Fruit fly (Drosophila melanogaster) whole organism, embryonic: Measurements from ENCODE around the gene alphaTub84B.

Experiments
- BtbVII ChIP-seq: fragments of 200-800 bp; sonication (Bioruptor generic); optimal IDR thresholded peaks from 3 replicates; lab custom pipeline; 2017; ENCODE audit warnings: missing biosample characterization, mild to moderate bottlenecking, missing genetic modification characterization
- CG10147 ChIP-seq: fragments of 200-800 bp; sonication (Bioruptor generic); optimal IDR thresholded peaks from 2 replicates; lab custom pipeline; 2019; ENCODE audit warnings: missing biosample characterization, mild to moderate bottlenecking, missing genetic modification characterization, moderate library complexity
- CG10274 ChIP-seq: fragments of 200-800 bp; sonication (Bioruptor generic); optimal IDR thresholded peaks from 3 replicates; lab custom pipeline; 2017; ENCODE audit warnings: missing biosample characterization, mild to moderate bottlenecking, missing genetic modification characterization
- CG11504 ChIP-seq: fragments of 200-800 bp; sonication (Bioruptor generic); optimal IDR thresholded peaks from 3 replicates; lab custom pipeline; 2019; ENCODE audit warnings: missing biosample characterization, mild to moderate bottlenecking, missing genetic modification characterization, moderate library complexity
- CG11560 ChIP-seq: fragments of 200-800 bp; sonication (Bioruptor generic); IDR thresholded peaks from 3 replicates; pipeline ENCODE4 v1.3.6; 2022; ENCODE audit warnings: missing biosample characterization, missing genetic modification characterization
- CG11723 ChIP-seq: fragments of 200-800 bp; sonication (Bioruptor generic); optimal IDR thresholded peaks from 2 replicates; lab custom pipeline; 2017; ENCODE audit warnings: missing biosample characterization, mild to moderate bottlenecking, missing genetic modification characterization
- CG1233 ChIP-seq: fragments of 200-800 bp; sonication (Bioruptor generic); optimal IDR thresholded peaks from 4 replicates; lab custom pipeline; 2018; ENCODE audit warnings: missing biosample characterization, mild to moderate bottlenecking, missing genetic modification characterization
- CG15696 ChIP-seq: fragments of 200-800 bp; sonication (Bioruptor generic); optimal IDR thresholded peaks from 2 replicates; lab custom pipeline; 2019; ENCODE audit warnings: missing biosample characterization, mild to moderate bottlenecking, missing genetic modification characterization, moderate library complexity
- CG16813 ChIP-seq: fragments of 200-800 bp; sonication (Bioruptor generic); IDR thresholded peaks from 3 replicates; pipeline ENCODE4 v1.3.6; 2022; ENCODE audit warnings: missing biosample characterization, missing genetic modification characterization; ENCODE audit not compliant: partially characterized antibody
- CG17568 ChIP-seq: fragments of 200-800 bp; sonication (Bioruptor generic); optimal IDR thresholded peaks from 2 replicates; lab custom pipeline; 2018; ENCODE audit warnings: missing biosample characterization, mild to moderate bottlenecking, missing genetic modification characterization, moderate library complexity
- CG18011 ChIP-seq: fragments of 200-800 bp; sonication (Bioruptor generic); optimal IDR thresholded peaks from 2 replicates; lab custom pipeline; 2017; ENCODE audit warnings: missing biosample characterization, missing genetic modification characterization, mild to moderate bottlenecking, moderate library complexity, missing genotype
- CG18476 ChIP-seq: fragments of 200-800 bp; sonication (Bioruptor generic); optimal IDR thresholded peaks from 2 replicates; lab custom pipeline; 2016; ENCODE audit warnings: missing biosample characterization, mild to moderate bottlenecking, missing genetic modification characterization
- CG34224 ChIP-seq: fragments of 200-800 bp; sonication (Bioruptor generic); IDR thresholded peaks from 3 replicates; pipeline ENCODE4 v1.3.6; 2022; ENCODE audit warnings: missing biosample characterization, missing genetic modification characterization; ENCODE audit not compliant: partially characterized antibody
- CG3726 ChIP-seq: fragments of 200-800 bp; sonication (Bioruptor generic); IDR thresholded peaks from 3 replicates; pipeline ENCODE4, ENCODE4 v1.3.6; 2022; ENCODE audit warnings: missing biosample characterization, missing genetic modification characterization
- CG43689 ChIP-seq: fragments of 200-800 bp; sonication (Bioruptor generic); IDR thresholded peaks from 2 replicates; pipeline ENCODE4 v1.3.6; 2022; ENCODE audit warnings: missing biosample characterization, missing genetic modification characterization
- CG4617 ChIP-seq: fragments of 200-800 bp; sonication (Bioruptor generic); optimal IDR thresholded peaks from 3 replicates; lab custom pipeline; 2016; ENCODE audit warnings: missing biosample characterization, missing genetic modification characterization, borderline replicate concordance
- CG4854 ChIP-seq: fragments of 200-800 bp; sonication (Bioruptor generic); optimal IDR thresholded peaks from 2 replicates; lab custom pipeline; 2016; ENCODE audit warnings: missing biosample characterization, missing genetic modification characterization, inconsistent platforms
- CG7786 ChIP-seq: fragments of 200-800 bp; sonication (Bioruptor generic); optimal IDR thresholded peaks from 2 replicates; lab custom pipeline; 2016; ENCODE audit warnings: missing biosample characterization, missing genetic modification characterization
- CG7963 ChIP-seq: fragments of 200-800 bp; sonication (Bioruptor generic); IDR thresholded peaks from 3 replicates; pipeline ENCODE4 v1.3.6; 2022; ENCODE audit warnings: missing biosample characterization, missing genetic modification characterization; ENCODE audit not compliant: partially characterized antibody
- CG9437 ChIP-seq: fragments of 200-800 bp; sonication (Bioruptor generic); optimal IDR thresholded peaks from 2 replicates; lab custom pipeline; 2018; ENCODE audit warnings: missing biosample characterization, mild to moderate bottlenecking, missing genetic modification characterization
- CG9817 ChIP-seq: fragments of 200-800 bp; sonication (Bioruptor generic); optimal IDR thresholded peaks from 2 replicates; lab custom pipeline; 2018; ENCODE audit warnings: missing biosample characterization, mild to moderate bottlenecking, missing genetic modification characterization, moderate library complexity
- E2f1 ChIP-seq: fragments of 200-800 bp; sonication (Bioruptor generic); IDR thresholded peaks from 2 replicates; pipeline ENCODE4 v1.3.6; 2022; ENCODE audit warnings: missing biosample characterization, missing genetic modification characterization
- Elba2 ChIP-seq: fragments of 200-800 bp; sonication (Bioruptor generic); optimal IDR thresholded peaks from 3 replicates; lab custom pipeline; 2016; ENCODE audit warnings: missing biosample characterization, missing genetic modification characterization
- Gsc ChIP-seq: fragments of 200-800 bp; sonication (Bioruptor generic); IDR thresholded peaks from 2 replicates; pipeline ENCODE4 v1.3.6; 2022; ENCODE audit warnings: missing biosample characterization, missing genetic modification characterization
- HLH3B ChIP-seq: fragments of 200-800 bp; sonication (Bioruptor generic); IDR thresholded peaks from 2 replicates; pipeline ENCODE4 v1.3.6; 2022; ENCODE audit warnings: missing biosample characterization, missing genetic modification characterization
- Hr39 ChIP-seq: fragments of >200 bp; optimal IDR thresholded peaks from 2 replicates; lab custom pipeline; 2017
- Lpt ChIP-seq: fragments of >200 bp; optimal IDR thresholded peaks from 2 replicates; lab custom pipeline; 2018; ENCODE audit warnings: missing biosample characterization, missing genetic modification characterization
- MTF-1 ChIP-seq: fragments of 200-800 bp; sonication (Bioruptor generic); optimal IDR thresholded peaks from 2 replicates; lab custom pipeline; 2018; ENCODE audit warnings: missing biosample characterization, mild to moderate bottlenecking, missing genetic modification characterization, borderline replicate concordance
- Max ChIP-seq: fragments of 200-800 bp; sonication (Bioruptor generic); optimal IDR thresholded peaks from 2 replicates; lab custom pipeline; 2016; ENCODE audit warnings: missing biosample characterization, mild to moderate bottlenecking, missing genetic modification characterization
- Meics ChIP-seq: fragments of 200-800 bp; sonication (Bioruptor generic); optimal IDR thresholded peaks from 2 replicates; lab custom pipeline; 2017; ENCODE audit warnings: missing biosample characterization, mild to moderate bottlenecking, missing genetic modification characterization
- NC2β ChIP-seq: fragments of 200-800 bp; sonication (Bioruptor generic); optimal IDR thresholded peaks from 2 replicates; lab custom pipeline; 2016; ENCODE audit warnings: missing biosample characterization, missing genetic modification characterization
- Nf-YA ChIP-seq: fragments of 200-800 bp; sonication (Bioruptor generic); IDR thresholded peaks from 2 replicates; pipeline ENCODE4 v1.3.6; 2022; ENCODE audit warnings: missing biosample characterization, missing genetic modification characterization
- Optix ChIP-seq: fragments of 200-800 bp; sonication (Bioruptor generic); IDR thresholded peaks from 3 replicates; pipeline ENCODE4 v1.3.6; 2022; ENCODE audit warnings: missing biosample characterization, missing genetic modification characterization
- Ptx1 ChIP-seq: fragments of 200-800 bp; sonication (Bioruptor generic); IDR thresholded peaks from 2 replicates; pipeline ENCODE4 v1.3.6; 2022; ENCODE audit warnings: missing biosample characterization, missing genetic modification characterization
- bab2 ChIP-seq: fragments of 200-800 bp; sonication (Bioruptor generic); optimal IDR thresholded peaks from 2 replicates; lab custom pipeline; 2016; ENCODE audit warnings: missing biosample characterization, missing genetic modification characterization
- chinmo ChIP-seq: fragments of 200-800 bp; sonication (Bioruptor generic); IDR thresholded peaks from 4 replicates; pipeline ENCODE4 v1.3.6; 2022; ENCODE audit warnings: missing biosample characterization, missing genetic modification characterization; ENCODE audit not compliant: partially characterized antibody
- da ChIP-seq: fragments of 200-800 bp; sonication (Bioruptor generic); optimal IDR thresholded peaks from 2 replicates; lab custom pipeline; 2016; ENCODE audit warnings: missing biosample characterization, missing genetic modification characterization
- dpn ChIP-seq, 2 experiments: fragments of 200-800 bp; sonication (Bioruptor generic); optimal IDR thresholded peaks; 3 replicates each; lab custom pipeline; 2016; ENCODE audit warnings: missing biosample characterization in 2 of 2, missing genetic modification characterization in 2 of 2
- gro ChIP-seq: fragments of 200-800 bp; sonication (Bioruptor generic); optimal IDR thresholded peaks from 2 replicates; lab custom pipeline; 2016; ENCODE audit warnings: missing biosample characterization, missing genetic modification characterization
- hth ChIP-seq: fragments of >200 bp; optimal IDR thresholded peaks from 2 replicates; lab custom pipeline; 2017; ENCODE audit warnings: inconsistent platforms
- jing ChIP-seq: fragments of 200-800 bp; sonication (Bioruptor generic); optimal IDR thresholded peaks from 2 replicates; lab custom pipeline; 2018; ENCODE audit warnings: missing biosample characterization, mild to moderate bottlenecking, missing genetic modification characterization
- mirr ChIP-seq: fragments of 200-800 bp; sonication (Bioruptor generic); optimal IDR thresholded peaks from 3 replicates; lab custom pipeline; 2018; ENCODE audit warnings: missing biosample characterization, mild to moderate bottlenecking, missing genetic modification characterization
- nau ChIP-seq: fragments of 200-800 bp; sonication (Bioruptor generic); optimal IDR thresholded peaks from 3 replicates; lab custom pipeline; 2017; ENCODE audit warnings: missing biosample characterization, mild to moderate bottlenecking, missing genetic modification characterization, missing genetic modification reagents
- nerfin-1 ChIP-seq: fragments of 200-800 bp; sonication (Bioruptor generic); optimal IDR thresholded peaks from 3 replicates; lab custom pipeline; 2019; ENCODE audit warnings: missing biosample characterization, mild to moderate bottlenecking, missing genetic modification characterization, moderate library complexity
- psq ChIP-seq: fragments of 200-800 bp; sonication (Bioruptor generic); optimal IDR thresholded peaks from 2 replicates; lab custom pipeline; 2017; ENCODE audit warnings: missing biosample characterization, missing genetic modification characterization
- ro ChIP-seq: fragments of 200-800 bp; sonication (Bioruptor generic); IDR thresholded peaks from 2 replicates; pipeline ENCODE4 v1.3.6; 2022; ENCODE audit warnings: missing biosample characterization, missing genetic modification characterization
- so ChIP-seq: fragments of 200-800 bp; sonication (Bioruptor generic); IDR thresholded peaks from 3 replicates; pipeline ENCODE4 v1.3.6; 2022; ENCODE audit warnings: missing biosample characterization, missing genetic modification characterization
- tna ChIP-seq: fragments of 200-800 bp; sonication (Bioruptor generic); IDR thresholded peaks from 2 replicates; pipeline ENCODE4 v1.3.6; 2022; ENCODE audit warnings: missing biosample characterization, missing genetic modification characterization; ENCODE audit not compliant: partially characterized antibody
- usp ChIP-seq: fragments of >200 bp; optimal IDR thresholded peaks from 2 replicates; lab custom pipeline; 2017; ENCODE audit warnings: missing biosample characterization, missing genetic modification characterization
- vvl ChIP-seq: fragments of 200-800 bp; sonication (Bioruptor generic); IDR thresholded peaks from 2 replicates; pipeline ENCODE4 v1.3.6; 2022; ENCODE audit warnings: missing biosample characterization, missing genetic modification characterization
- yki ChIP-seq: fragments of >200 bp; optimal IDR thresholded peaks from 3 replicates; lab custom pipeline; 2018

Gene alphaTub84B

dm6 chr3R:7127966-7128365 is 41.6 kb downstream of the alphaTub84B start, which contains the start of gene CG10068 (continued):
- TF ChIP-seq CG10274 (GFP tag; lab: Kevin White, UChicago) (peak; percentile 25), Gsc (GFP tag; lab: Robert Waterston, UW) (no peak), CG15696 (tag; lab: Kevin White, UChicago) (peak; percentile 85), BtbVII (GFP tag; lab: Kevin White, UChicago) (peak; percentile 81), ro (GFP tag; lab: Robert Waterston, UW) (peak; percentile 67; the same call in 1 of the 2 replicates), nau (GFP tag; lab: Kevin White, UChicago) (peak; percentile 84), HLH3B (GFP tag; lab: Robert Waterston, UW) (peak; percentile 93), da (GFP tag; lab: Kevin White, UChicago) (peak; percentile 28), chinmo (GFP tag; lab: Robert Waterston, UW) (no peak), Optix (GFP tag; lab: Robert Waterston, UW) (peak; percentile 83), CG4854 (peak; percentile 83), CG16813 (GFP tag; lab: Robert Waterston, UW) (peak; percentile 38; the same call in 1 of the 3 replicates), Elba2 (GFP tag; lab: Kevin White, UChicago) (peak; percentile 91), psq (GFP tag; lab: Kevin White, UChicago) (peak; percentile 66), CG11723 (GFP tag; lab: Kevin White, UChicago) (peak; percentile 59), CG34224 (GFP tag; lab: Robert Waterston, UW) (peak; percentile 48; the same call in 2 of the 3 replicates), hth (no peak), Meics (peak; percentile 82), Lpt (GFP tag; lab: Kevin White, UChicago) (no peak), Max (peak; percentile 91), CG9437 (GFP tag; lab: Kevin White, UChicago) (peak; percentile 62), Ptx1 (peak; percentile 90), tna (no peak), CG9817 (tag; lab: Kevin White, UChicago) (peak; percentile 69), Hr39 (lab: Kevin White, UChicago) (no peak), CG1233 (peak; percentile 84), CG17568 (GFP tag; lab: Kevin White, UChicago) (peak; percentile 75), gro (GFP tag; lab: Kevin White, UChicago) (peak; percentile 90), CG11560 (tag; lab: Robert Waterston, UW) (no peak), jing (GFP tag; lab: Kevin White, UChicago) (peak; percentile 72), CG18476 (GFP tag; lab: Kevin White, UChicago) (peak; percentile 91), dpn (GFP tag; optimal IDR thresholded peaks at IDR 0.05; lab: Kevin White, UChicago) (peak; percentile 87), MTF-1 (GFP tag; lab: Kevin White, UChicago) (peak; percentile 70), Nf-YA (GFP tag; lab: Robert Waterston, UW) (peak; percentile 89), usp (GFP tag; lab: Kevin White, UChicago) (no peak), CG10147 (peak; percentile 83), nerfin-1 (peak; percentile 80), CG11504 (peak; percentile 90), E2f1 (GFP tag; lab: Robert Waterston, UW) (peak; percentile 90), CG18011 (GFP tag; lab: Kevin White, UChicago) (peak; percentile 77), CG3726 (GFP tag; lab: Robert Waterston, UW) (peak; percentile 89), CG7963 (GFP tag; lab: Robert Waterston, UW) (no peak), CG4617 (GFP tag; lab: Kevin White, UChicago) (peak; percentile 78), so (GFP tag; lab: Robert Waterston, UW) (peak; percentile 90), yki (no peak), CG7786 (GFP tag; lab: Kevin White, UChicago) (peak; percentile 81), mirr (GFP tag; lab: Kevin White, UChicago) (peak; percentile 60), CG43689 (peak; percentile 60; the same call in 1 of the 2 replicates), NC2β (peak; percentile 92), vvl (GFP tag; lab: Robert Waterston, UW) (peak; percentile 98), bab2 (peak; percentile 89)
